Fruit fly (Drosophila melanogaster) whole organism, embryonic: ENCODE data around the gene Fibp.
A peak's percentile ranks its signal among the peaks of the same experiment; 100 is the strongest.

Experiments used
- Aef1 ChIP-seq: fragments of 200-800 bp; sonication (Bioruptor generic); IDR thresholded peaks from 3 replicates; pipeline ENCODE4 v1.3.6; 2022; ENCODE audit warnings: missing biosample characterization, missing genetic modification characterization
- BEAF-32 ChIP-seq: fragments of 200-800 bp; sonication (Bioruptor generic); optimal IDR thresholded peaks from 3 replicates; lab custom pipeline; 2017; ENCODE audit warnings: missing biosample characterization, missing genetic modification characterization, mild to moderate bottlenecking, moderate library complexity, missing genetic modification reagents
- CG11398 ChIP-seq: fragments of 200-800 bp; sonication (Bioruptor generic); optimal IDR thresholded peaks from 2 replicates; lab custom pipeline; 2016; ENCODE audit warnings: missing biosample characterization, missing genetic modification characterization
- CG13894 ChIP-seq: fragments of 200-800 bp; sonication (Bioruptor generic); optimal IDR thresholded peaks from 3 replicates; lab custom pipeline; 2018; ENCODE audit warnings: missing biosample characterization, mild to moderate bottlenecking, missing genetic modification characterization, moderate library complexity
- CG15479 ChIP-seq: fragments of 200-800 bp; sonication (Bioruptor generic); optimal IDR thresholded peaks from 3 replicates; lab custom pipeline; 2019; ENCODE audit warnings: missing biosample characterization, mild to moderate bottlenecking, missing genetic modification characterization, moderate library complexity
- CG1647 ChIP-seq: fragments of 200-800 bp; sonication (Bioruptor generic); optimal IDR thresholded peaks from 3 replicates; lab custom pipeline; 2016; ENCODE audit warnings: missing biosample characterization, missing genetic modification characterization
- CG17802 ChIP-seq: fragments of 200-800 bp; sonication (Bioruptor generic); optimal IDR thresholded peaks from 2 replicates; lab custom pipeline; 2018; ENCODE audit warnings: missing biosample characterization, mild to moderate bottlenecking, missing genetic modification characterization, moderate library complexity
- CG33213 ChIP-seq: fragments of 200-800 bp; sonication (Bioruptor generic); optimal IDR thresholded peaks from 3 replicates; lab custom pipeline; 2016; ENCODE audit warnings: missing biosample characterization, missing genetic modification characterization
- CG3847 ChIP-seq: fragments of 200-800 bp; sonication (Bioruptor generic); IDR thresholded peaks from 2 replicates; pipeline ENCODE4 v1.3.6; 2022; ENCODE audit warnings: missing biosample characterization, missing genetic modification characterization
- CG4617 ChIP-seq: fragments of 200-800 bp; sonication (Bioruptor generic); optimal IDR thresholded peaks from 3 replicates; lab custom pipeline; 2016; ENCODE audit warnings: missing biosample characterization, missing genetic modification characterization, borderline replicate concordance
- CG6175 ChIP-seq: fragments of 200-800 bp; sonication (Bioruptor generic); IDR thresholded peaks from 3 replicates; pipeline ENCODE4 v1.3.6; 2022; ENCODE audit warnings: missing biosample characterization, missing genetic modification characterization
- CG6765 ChIP-seq: fragments of 200-800 bp; sonication (Bioruptor generic); optimal IDR thresholded peaks from 3 replicates; lab custom pipeline; 2017; ENCODE audit warnings: missing biosample characterization, mild to moderate bottlenecking, missing genetic modification characterization
- CG7372 ChIP-seq: fragments of 200-800 bp; sonication (Bioruptor generic); IDR thresholded peaks from 2 replicates; pipeline ENCODE4 v1.3.6; 2022; ENCODE audit warnings: missing biosample characterization, missing genetic modification characterization
- CG7786 ChIP-seq: fragments of 200-800 bp; sonication (Bioruptor generic); optimal IDR thresholded peaks from 2 replicates; lab custom pipeline; 2016; ENCODE audit warnings: missing biosample characterization, missing genetic modification characterization
- CG8478 ChIP-seq: fragments of >200 bp; optimal IDR thresholded peaks from 2 replicates; lab custom pipeline; 2018
- CG9609 ChIP-seq: fragments of 200-800 bp; sonication (Bioruptor generic); optimal IDR thresholded peaks from 3 replicates; lab custom pipeline; 2016; ENCODE audit warnings: missing biosample characterization, missing genetic modification characterization
- CrebB ChIP-seq: fragments of 200-800 bp; sonication (Bioruptor generic); optimal IDR thresholded peaks from 3 replicates; lab custom pipeline; 2018; ENCODE audit warnings: missing biosample characterization, mild to moderate bottlenecking, missing genetic modification characterization
- Doc3 ChIP-seq: fragments of 200-800 bp; sonication (Bioruptor generic); IDR thresholded peaks from 3 replicates; pipeline ENCODE4 v1.3.6; 2022; ENCODE audit warnings: missing biosample characterization, missing genetic modification characterization; ENCODE audit not compliant: partially characterized antibody
- Dp ChIP-seq: fragments of 200-800 bp; sonication (Bioruptor generic); optimal IDR thresholded peaks from 2 replicates; lab custom pipeline; 2018; ENCODE audit warnings: missing biosample characterization, mild to moderate bottlenecking, missing genetic modification characterization, moderate library complexity
- ERR ChIP-seq: fragments of 200-800 bp; sonication (Bioruptor generic); optimal IDR thresholded peaks from 2 replicates; lab custom pipeline; 2016; ENCODE audit warnings: missing biosample characterization, missing genetic modification characterization
- MBD-R2 ChIP-seq: fragments of 200-800 bp; sonication (Bioruptor generic); IDR thresholded peaks from 2 replicates; pipeline ENCODE4 v1.3.6; 2022; ENCODE audit warnings: missing biosample characterization, missing genetic modification characterization
- MESR4 ChIP-seq: fragments of 200-800 bp; sonication (Bioruptor generic); optimal IDR thresholded peaks from 2 replicates; lab custom pipeline; 2018; ENCODE audit warnings: missing biosample characterization, mild to moderate bottlenecking, missing genetic modification characterization, moderate library complexity
- Neu2 ChIP-seq: fragments of 200-800 bp; sonication (Bioruptor generic); optimal IDR thresholded peaks from 3 replicates; lab custom pipeline; 2016; ENCODE audit warnings: missing biosample characterization, missing genetic modification characterization, borderline replicate concordance
- Ravus ChIP-seq: fragments of 200-800 bp; sonication (Bioruptor generic); IDR thresholded peaks from 2 replicates; pipeline ENCODE4 v1.3.6; 2022; ENCODE audit warnings: missing biosample characterization, missing genetic modification characterization
- Scr ChIP-seq: fragments of 200-800 bp; sonication (Bioruptor generic); IDR thresholded peaks from 2 replicates; pipeline ENCODE4 v1.3.6; 2022; ENCODE audit warnings: missing biosample characterization, missing genetic modification characterization; ENCODE audit not compliant: partially characterized antibody
- TFAM ChIP-seq: fragments of 200-800 bp; sonication (Bioruptor generic); optimal IDR thresholded peaks from 2 replicates; lab custom pipeline; 2017; ENCODE audit warnings: missing biosample characterization, missing genetic modification characterization, inconsistent platforms
- Tbp ChIP-seq: fragments of >200 bp; optimal IDR thresholded peaks from 2 replicates; lab custom pipeline; 2018; ENCODE audit warnings: missing biosample characterization, missing genetic modification characterization
- ara ChIP-seq: fragments of 200-800 bp; sonication (Bioruptor generic); IDR thresholded peaks from 2 replicates; pipeline ENCODE4 v1.3.6; 2022; ENCODE audit warnings: missing biosample characterization, missing genetic modification characterization
- ash1 ChIP-seq: fragments of 200-800 bp; sonication (Bioruptor generic); optimal IDR thresholded peaks from 2 replicates; lab custom pipeline; 2018; ENCODE audit warnings: missing biosample characterization, mild to moderate bottlenecking, missing genetic modification characterization
- ato ChIP-seq: fragments of 200-800 bp; sonication (Bioruptor generic); IDR thresholded peaks from 2 replicates; pipeline ENCODE4 v1.3.6; 2022; ENCODE audit warnings: missing biosample characterization, missing genetic modification characterization; ENCODE audit not compliant: partially characterized antibody
- bigmax ChIP-seq: fragments of 200-800 bp; sonication (Bioruptor generic); optimal IDR thresholded peaks from 2 replicates; lab custom pipeline; 2018; ENCODE audit warnings: missing biosample characterization, mild to moderate bottlenecking, missing genetic modification characterization
- bsh ChIP-seq, 2 experiments: fragments of 200-800 bp; sonication (Bioruptor generic); optimal IDR thresholded peaks; 2 replicates each; lab custom pipeline; 2017 to 2018; ENCODE audit warnings: mild to moderate bottlenecking in 2 of 2, missing biosample characterization in 2 of 2, missing genetic modification characterization in 2 of 2, moderate library complexity in 1 of 2
- cas ChIP-seq: fragments of 200-800 bp; sonication (Bioruptor generic); IDR thresholded peaks from 2 replicates; pipeline ENCODE4 v1.3.6; 2022; ENCODE audit warnings: missing biosample characterization, missing genetic modification characterization
- chinmo ChIP-seq: fragments of 200-800 bp; sonication (Bioruptor generic); IDR thresholded peaks from 4 replicates; pipeline ENCODE4 v1.3.6; 2022; ENCODE audit warnings: missing biosample characterization, missing genetic modification characterization; ENCODE audit not compliant: partially characterized antibody
- corto ChIP-seq: fragments of 200-800 bp; sonication (Bioruptor generic); optimal IDR thresholded peaks from 2 replicates; lab custom pipeline; 2016; ENCODE audit warnings: missing biosample characterization, mild to moderate bottlenecking, missing genetic modification characterization, moderate library complexity
- crol ChIP-seq: fragments of 200-800 bp; sonication (Bioruptor generic); IDR thresholded peaks from 2 replicates; pipeline ENCODE4 v1.3.6; 2022; ENCODE audit warnings: missing biosample characterization, missing genetic modification characterization
- crp ChIP-seq, 2 experiments: fragments of 200-800 bp; sonication (Bioruptor generic); optimal IDR thresholded peaks; 2 replicates in 1 of 2; 3 replicates in 1 of 2; lab custom pipeline; 2017; ENCODE audit warnings: missing biosample characterization in 2 of 2, missing genetic modification characterization in 2 of 2, mild to moderate bottlenecking in 1 of 2, moderate library complexity in 1 of 2
- gcm ChIP-seq: fragments of 200-800 bp; sonication (Bioruptor generic); optimal IDR thresholded peaks from 2 replicates; lab custom pipeline; 2019; ENCODE audit warnings: missing biosample characterization, mild to moderate bottlenecking, missing genetic modification characterization, moderate library complexity
- hb ChIP-seq: fragments of 200-800 bp; sonication (Bioruptor generic); IDR thresholded peaks from 3 replicates; pipeline ENCODE4 v1.3.6; 2022; ENCODE audit warnings: missing biosample characterization, missing genetic modification characterization; ENCODE audit not compliant: partially characterized antibody
- kni ChIP-seq: fragments of 200-800 bp; sonication (Bioruptor generic); optimal IDR thresholded peaks from 3 replicates; lab custom pipeline; 2017; ENCODE audit warnings: mild to moderate bottlenecking, missing biosample characterization, missing genetic modification reagents, missing genetic modification characterization
- knrl ChIP-seq: fragments of 200-800 bp; sonication (Bioruptor generic); IDR thresholded peaks from 3 replicates; pipeline ENCODE4 v1.3.6; 2022; ENCODE audit warnings: missing biosample characterization, missing genetic modification characterization; ENCODE audit not compliant: partially characterized antibody
- lmd ChIP-seq: fragments of 200-800 bp; sonication (Bioruptor generic); IDR thresholded peaks from 2 replicates; pipeline ENCODE4 v1.3.6; 2022; ENCODE audit warnings: missing biosample characterization, missing genetic modification characterization
- lola ChIP-seq, 3 experiments: fragments of >200 bp in 2 of 3; fragments of 200-800 bp in 1 of 3; sonication (Bioruptor generic) in 1 of 3; optimal IDR thresholded peaks; 2 replicates each; lab custom pipeline; 2017 to 2019; ENCODE audit warnings: missing biosample characterization in 3 of 3, missing genetic modification characterization in 3 of 3, mild to moderate bottlenecking in 1 of 3, moderate library complexity in 1 of 3
- oc ChIP-seq: fragments of 200-800 bp; sonication (Bioruptor generic); optimal IDR thresholded peaks from 2 replicates; lab custom pipeline; 2018; ENCODE audit warnings: missing biosample characterization, mild to moderate bottlenecking, missing genetic modification characterization, moderate library complexity
- pfk ChIP-seq: fragments of 200-800 bp; sonication (Bioruptor generic); optimal IDR thresholded peaks from 2 replicates; lab custom pipeline; 2018; ENCODE audit warnings: missing biosample characterization, mild to moderate bottlenecking, missing genetic modification characterization, moderate library complexity
- sna ChIP-seq: fragments of 200-800 bp; sonication (Bioruptor generic); IDR thresholded peaks from 2 replicates; pipeline ENCODE4 v1.3.6; 2022; ENCODE audit warnings: missing biosample characterization, missing genetic modification characterization; ENCODE audit not compliant: partially characterized antibody
- tgo ChIP-seq: fragments of 200-800 bp; sonication (Bioruptor generic); IDR thresholded peaks from 3 replicates; pipeline ENCODE4 v1.3.6; 2022; ENCODE audit warnings: missing biosample characterization, missing genetic modification characterization
- tll ChIP-seq, 2 experiments: fragments of 200-800 bp in 1 of 2; fragments of >200 bp in 1 of 2; sonication (Bioruptor generic) in 1 of 2; optimal IDR thresholded peaks; 2 replicates each; lab custom pipeline; 2017 to 2019; ENCODE audit warnings: missing biosample characterization in 2 of 2, missing genetic modification characterization in 2 of 2, mild to moderate bottlenecking in 1 of 2, moderate library complexity in 1 of 2
- twi ChIP-seq: fragments of 200-800 bp; optimal IDR thresholded peaks from 2 replicates; lab custom pipeline; 2019; ENCODE audit warnings: missing biosample characterization, mild to moderate bottlenecking, missing genetic modification characterization, moderate library complexity
- zf30C ChIP-seq: fragments of 200-800 bp; sonication (Bioruptor generic); optimal IDR thresholded peaks from 3 replicates; lab custom pipeline; 2018; ENCODE audit warnings: missing biosample characterization, mild to moderate bottlenecking, missing genetic modification characterization

The Fibp gene

DNA sequence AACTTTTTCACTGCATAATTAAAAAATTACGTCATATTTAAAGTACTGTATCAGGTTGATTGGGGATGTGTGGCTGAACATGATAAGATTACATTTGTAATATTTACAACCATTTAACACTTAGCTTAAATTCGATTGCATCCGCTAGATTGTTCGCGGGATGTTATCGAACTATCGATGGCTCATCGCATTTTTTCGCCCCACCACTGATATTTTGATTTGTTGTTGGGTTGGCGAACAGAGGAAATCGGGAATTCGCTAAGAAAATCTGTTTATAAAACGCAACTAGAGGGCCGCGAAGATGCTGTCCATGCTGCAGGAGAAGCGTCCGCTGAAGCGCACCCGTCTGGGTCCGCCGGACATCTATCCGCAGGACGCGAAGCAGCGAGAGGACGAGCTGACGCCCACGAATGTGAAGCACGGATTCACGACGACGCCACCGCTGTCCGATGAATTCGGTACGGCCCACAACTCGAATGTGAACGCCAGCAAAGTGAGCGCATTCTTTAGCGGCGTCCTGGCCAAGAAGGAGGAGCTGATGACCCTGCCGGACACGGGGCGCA, 18.7 kb upstream of the Fibp start, which contains the start of gene kto (continued):
- TF ChIP-seq BEAF-32 (GFP tag; lab: Kevin White, UChicago) (peak; percentile 84), CG7372 (no peak), oc (tag; lab: Kevin White, UChicago) (no peak), tll (GFP tag; optimal IDR thresholded peaks at IDR 0.05; lab: Kevin White, UChicago) (no peak), ash1 (no peak), Ravus (GFP tag; lab: Robert Waterston, UW) (no peak), CrebB (tag; lab: Kevin White, UChicago) (no peak), Doc3 (GFP tag; lab: Robert Waterston, UW) (peak; percentile 81), gcm (GFP tag; lab: Kevin White, UChicago) (no peak), CG11398 (no peak), crp (GFP tag; optimal IDR thresholded peaks at IDR 0.05; lab: Kevin White, UChicago) (peak in 1 of 2 experiments; percentile 1), CG15479 (GFP tag; lab: Kevin White, UChicago) (no peak), knrl (GFP tag; lab: Robert Waterston, UW) (peak; percentile 76), zf30C (no peak), Aef1 (GFP tag; lab: Robert Waterston, UW) (peak; percentile 68), CG17802 (tag; lab: Kevin White, UChicago) (no peak), MBD-R2 (GFP tag; lab: Robert Waterston, UW) (peak; percentile 69), CG3847 (no peak), Scr (peak; percentile 89), hb (peak; percentile 73; the same call in 2 of the 3 replicates), CG8478 (lab: Kevin White, UChicago) (no peak), chinmo (GFP tag; lab: Robert Waterston, UW) (peak; percentile 94), Dp (peak; percentile 96), twi (tag; lab: Kevin White, UChicago) (no peak), lmd (GFP tag; lab: Robert Waterston, UW) (no peak), CG6175 (GFP tag; lab: Robert Waterston, UW) (no peak), ERR (GFP tag; lab: Kevin White, UChicago) (no peak), pfk (GFP tag; lab: Kevin White, UChicago) (no peak), tgo (no peak), ato (peak; percentile 86), CG4617 (GFP tag; lab: Kevin White, UChicago) (peak; percentile 56), kni (no peak), Neu2 (GFP tag; lab: Kevin White, UChicago) (peak; percentile 67)

DNA sequence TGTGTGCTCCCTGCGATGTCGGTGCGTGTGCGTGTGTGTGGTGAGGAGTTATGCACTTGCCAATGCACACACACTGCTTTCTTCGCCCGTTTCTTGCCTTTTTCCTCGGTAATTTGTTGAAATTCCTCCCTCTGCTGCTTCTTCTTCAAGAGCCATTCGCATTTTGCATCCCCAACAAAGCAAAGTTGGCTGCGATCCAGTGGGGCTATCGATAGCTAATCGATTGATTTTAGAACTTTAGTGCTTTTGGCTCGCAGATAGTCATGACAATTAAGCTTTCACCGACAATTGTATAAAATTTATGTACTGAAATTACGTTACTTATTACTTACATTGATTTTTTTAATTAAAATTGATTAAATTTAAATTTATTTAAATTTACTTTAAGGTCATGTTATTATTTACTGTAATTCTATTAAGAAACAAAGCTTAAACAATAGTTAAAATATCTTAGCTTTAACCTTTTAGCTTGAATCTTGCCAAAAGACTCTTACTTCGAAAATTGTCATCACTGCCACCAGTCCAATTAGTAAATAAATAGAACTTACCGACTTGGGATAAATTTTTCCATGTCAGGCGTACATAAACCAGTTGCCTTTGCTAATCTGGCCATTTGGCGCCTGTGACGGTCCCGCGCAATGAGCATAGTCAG, 16.5 kb upstream of the Fibp start, which contains the start of the genes trc and CG32221:
TSS of gene trc (minus strand) at position 162 of the 652 bp plus-strand sequence.
TSS of gene CG32221 (plus strand) at position 528 of the 652 bp plus-strand sequence.
- TF ChIP-seq CG7786 (GFP tag; lab: Kevin White, UChicago) (no peak), ara (GFP tag; lab: Robert Waterston, UW) (no peak), corto (GFP tag; lab: Kevin White, UChicago) (no peak), bsh (GFP tag; optimal IDR thresholded peaks at IDR 0.05; lab: Kevin White, UChicago) (no peak), CG1647 (GFP tag; lab: Kevin White, UChicago) (no peak), MESR4 (GFP tag; lab: Kevin White, UChicago) (peak; percentile 89), TFAM (GFP tag; lab: Kevin White, UChicago) (no peak), lola (GFP tag; optimal IDR thresholded peaks at IDR 0.05; lab: Kevin White, UChicago) (peak in 1 of 3 experiments; percentile 32), crol (no peak), CG6765 (peak; percentile 51), CG13894 (tag; lab: Kevin White, UChicago) (no peak), CG9609 (GFP tag; lab: Kevin White, UChicago) (peak; percentile 9), cas (GFP tag; lab: Robert Waterston, UW) (no peak), CG33213 (GFP tag; lab: Kevin White, UChicago) (no peak), sna (GFP tag; lab: Robert Waterston, UW) (peak; percentile 22; the same call in 1 of the 2 replicates), bigmax (GFP tag; lab: Kevin White, UChicago) (no peak), Tbp (no peak)
